Fruit fly (Drosophila melanogaster): ENCODE measurements around the gene kst.

The kst gene

dm6 chr3L:3325925-3326903, 10.4 kb upstream of the kst start, which contains the start of gene Gtpx (continued):
- no peak for TF ChIP-seq Scr (GFP tag; IDR thresholded peaks at IDR 0.05; ENCODE audit: partially characterized antibody)
- TF ChIP-seq luna (GFP tag; optimal IDR thresholded peaks at IDR 0.05), result no peak
- TF ChIP-seq B-H2 (GFP tag; optimal IDR thresholded peaks at IDR 0.05), result peak; percentile 57
- TF ChIP-seq gsb-n (tag; optimal IDR thresholded peaks at IDR 0.05), result no peak
- TF ChIP-seq sc (optimal IDR thresholded peaks at IDR 0.05), result no peak
- no peak for TF ChIP-seq sc (GFP tag; optimal IDR thresholded peaks at IDR 0.05)
- no peak for TF ChIP-seq cwo (GFP tag; optimal IDR thresholded peaks at IDR 0.05)
- no peak for TF ChIP-seq CG12942 (GFP tag; optimal IDR thresholded peaks at IDR 0.05)
- TF ChIP-seq CG14014 (GFP tag; IDR thresholded peaks at IDR 0.05), result no peak
- no peak for TF ChIP-seq CG2202 (tag; optimal IDR thresholded peaks at IDR 0.05)
- TF ChIP-seq Vsx1 (GFP tag; optimal IDR thresholded peaks at IDR 0.05), result no peak
- TF ChIP-seq psq (GFP tag; optimal IDR thresholded peaks at IDR 0.05), result no peak
- TF ChIP-seq caup (GFP tag; optimal IDR thresholded peaks at IDR 0.05; ENCODE audit: severe bottlenecking), result no peak
- no peak for TF ChIP-seq Doc3 (GFP tag; IDR thresholded peaks at IDR 0.05; ENCODE audit: partially characterized antibody)
- peak; percentile 90 for TF ChIP-seq hkb (optimal IDR thresholded peaks at IDR 0.05)
- TF ChIP-seq hkb (GFP tag; IDR thresholded peaks at IDR 0.05), result no peak
- TF ChIP-seq CG10543 (GFP tag; optimal IDR thresholded peaks at IDR 0.05), result peak; percentile 46
- no peak for TF ChIP-seq CG12104 (GFP tag; optimal IDR thresholded peaks at IDR 0.05)
- TF ChIP-seq fd64A (GFP tag; optimal IDR thresholded peaks at IDR 0.05), result no peak
- TF ChIP-seq CG8359 (GFP tag; optimal IDR thresholded peaks at IDR 0.05; ENCODE audit: borderline replicate concordance), result no peak
- 0 out of 2 replicates have a peak, but pooled peaks have one; percentile 16 for TF ChIP-seq Adf1 (GFP tag; IDR thresholded peaks at IDR 0.05)
- no peak for TF ChIP-seq Hr51 (GFP tag; optimal IDR thresholded peaks at IDR 0.05)
- no peak for TF ChIP-seq CG4360 (GFP tag; IDR thresholded peaks at IDR 0.05)
- peak; percentile 75 for TF ChIP-seq YL-1 (GFP tag; optimal IDR thresholded peaks at IDR 0.05)
- no peak for TF ChIP-seq bigmax (GFP tag; optimal IDR thresholded peaks at IDR 0.05)
- TF ChIP-seq CG3847 (GFP tag; IDR thresholded peaks at IDR 0.05), result peak; percentile 84
- no peak for TF ChIP-seq Opbp (GFP tag; IDR thresholded peaks at IDR 0.05; ENCODE audit: partially characterized antibody)
- no peak for TF ChIP-seq CG14667 (GFP tag; IDR thresholded peaks at IDR 0.05)
- TF ChIP-seq Hand (GFP tag; optimal IDR thresholded peaks at IDR 0.05), result no peak
- no peak for TF ChIP-seq Stat92E (GFP tag; optimal IDR thresholded peaks at IDR 0.05)
- TF ChIP-seq CG7372 (GFP tag; IDR thresholded peaks at IDR 0.05), result no peak
- TF ChIP-seq dm (GFP tag; optimal IDR thresholded peaks at IDR 0.05), result peak; percentile 28
- TF ChIP-seq Sox102F (GFP tag; optimal IDR thresholded peaks at IDR 0.05), result no peak
- no peak for TF ChIP-seq toy (GFP tag; IDR thresholded peaks at IDR 0.05)
- no peak for TF ChIP-seq ATbp (GFP tag; optimal IDR thresholded peaks at IDR 0.05)
- TF ChIP-seq aop (GFP tag; IDR thresholded peaks at IDR 0.05), result no peak
- no peak for TF ChIP-seq sob (GFP tag; IDR thresholded peaks at IDR 0.05)
- no peak for TF ChIP-seq Aef1 (GFP tag; IDR thresholded peaks at IDR 0.05)
- no peak for TF ChIP-seq CG17186 (GFP tag; optimal IDR thresholded peaks at IDR 0.05)
- TF ChIP-seq CG2712 (tag; optimal IDR thresholded peaks at IDR 0.05), result peak; percentile 37
- TF ChIP-seq CG6683 (GFP tag; optimal IDR thresholded peaks at IDR 0.05), result no peak
- TF ChIP-seq zen2 (GFP tag; IDR thresholded peaks at IDR 0.05; ENCODE audit: partially characterized antibody), result no peak
- peak; percentile 23 for TF ChIP-seq twi (tag; optimal IDR thresholded peaks at IDR 0.05)
- TF ChIP-seq lab (GFP tag; optimal IDR thresholded peaks at IDR 0.05), result no peak
- no peak for TF ChIP-seq HHEX (GFP tag; optimal IDR thresholded peaks at IDR 0.05)
- no peak for TF ChIP-seq CG11695 (GFP tag; IDR thresholded peaks at IDR 0.05)
- TF ChIP-seq CG3838 (GFP tag; optimal IDR thresholded peaks at IDR 0.05), result no peak
- TF ChIP-seq CG11696 (GFP tag; IDR thresholded peaks at IDR 0.05), result no peak
